Fruit fly (Drosophila melanogaster) whole organism, adult: ENCODE measurements around the gene Cpr76Bb.

Experiments used
- CG5204 ChIP-seq: fragments of 200-800 bp; sonication (Bioruptor generic); optimal IDR thresholded peaks from 2 replicates; lab custom pipeline; 2016; ENCODE audit warnings: missing biosample characterization, missing genetic modification characterization
- cic ChIP-seq: fragments of 200-800 bp; sonication (Bioruptor generic); optimal IDR thresholded peaks from 2 replicates; lab custom pipeline; 2017; ENCODE audit warnings: missing biosample characterization, mild to moderate bottlenecking, missing genetic modification characterization, moderate library complexity
- ovo ChIP-seq: fragments of 200-800 bp; sonication (Bioruptor generic); optimal IDR thresholded peaks from 2 replicates; lab custom pipeline; 2016; ENCODE audit warnings: missing biosample characterization, missing genetic modification characterization

- TF ChIP-seq cic (no peak), CG5204 (GFP tag; lab: Kevin White, UChicago) (no peak), ovo (GFP tag; lab: Kevin White, UChicago) (no peak)
Measured at dm6 chr3L:19568999-19569398, 49.5 kb downstream of the Cpr76Bb start.
